Worm (Caenorhabditis elegans) whole organism, L2 larva: ENCODE data around the gene elp-1.
A peak's percentile ranks its signal among the peaks of the same experiment; 100 is the strongest.

Experiments
- C34F6.9 ChIP-seq: fragments of 150-350 bp; optimal IDR thresholded peaks from 2 replicates; lab custom pipeline; 2014; ENCODE audit warnings: missing biosample characterization, missing genetic modification characterization
- F13H6.1 ChIP-seq: sonication (generic microtip); optimal IDR thresholded peaks from 2 replicates; lab custom pipeline; 2016; ENCODE audit warnings: missing genetic modification characterization, missing compliant biosample characterization
- Y55F3AM.14 ChIP-seq: fragments of 200-800 bp; sonication (Bioruptor generic); optimal IDR thresholded peaks from 2 replicates; lab custom pipeline; 2018; ENCODE audit warnings: mild to moderate bottlenecking, missing genetic modification characterization, missing compliant biosample characterization
- ama-1 ChIP-seq: fragments of 150-350 bp; optimal IDR thresholded peaks from 2 replicates; lab custom pipeline; 2018; ENCODE audit warnings: inconsistent platforms
- blmp-1 ChIP-seq: sonication (generic microtip); optimal IDR thresholded peaks from 2 replicates; lab custom pipeline; 2017; ENCODE audit warnings: missing genetic modification characterization, mild to moderate bottlenecking, missing compliant biosample characterization, antibody characterized with exemption, moderate library complexity; ENCODE audit not compliant: insufficient read depth
- ceh-16 ChIP-seq: fragments of 150-350 bp; optimal IDR thresholded peaks from 2 replicates; lab custom pipeline; 2014; ENCODE audit warnings: missing biosample characterization, missing genetic modification characterization
- ceh-82 ChIP-seq: fragments of 150-350 bp; optimal IDR thresholded peaks from 2 replicates; lab custom pipeline; 2014; ENCODE audit warnings: missing biosample characterization, missing genetic modification characterization
- crh-2 ChIP-seq: sonication (generic microtip); optimal IDR thresholded peaks from 2 replicates; lab custom pipeline; 2017; ENCODE audit warnings: missing biosample characterization, missing genetic modification characterization
- dmd-4 ChIP-seq: sonication (generic microtip); optimal IDR thresholded peaks from 2 replicates; lab custom pipeline; 2017; ENCODE audit warnings: missing biosample characterization, missing genetic modification characterization
- elt-1 ChIP-seq: fragments of 150-350 bp; optimal IDR thresholded peaks from 2 replicates; lab custom pipeline; 2014; ENCODE audit warnings: missing biosample characterization, missing genetic modification characterization
- fos-1 ChIP-seq: fragments of 150-350 bp; optimal IDR thresholded peaks from 2 replicates; lab custom pipeline; 2014; ENCODE audit warnings: missing biosample characterization, missing genetic modification characterization
- gmeb-1 ChIP-seq: fragments of 150-350 bp; optimal IDR thresholded peaks from 2 replicates; lab custom pipeline; 2014; ENCODE audit warnings: missing biosample characterization, missing genetic modification characterization
- lin-39 ChIP-seq: fragments of 150-350 bp; optimal IDR thresholded peaks from 2 replicates; lab custom pipeline; 2014; ENCODE audit warnings: missing biosample characterization, missing genetic modification reagents, missing genetic modification characterization
- lsy-2 ChIP-seq, 2 experiments: fragments of 150-350 bp in 1 of 2; sonication (generic microtip) in 1 of 2; optimal IDR thresholded peaks; 2 replicates each; lab custom pipeline; 2014 to 2017; ENCODE audit warnings: missing biosample characterization in 2 of 2, missing genetic modification characterization in 2 of 2
- mab-5 ChIP-seq: fragments of 150-350 bp; optimal IDR thresholded peaks from 2 replicates; lab custom pipeline; 2014; ENCODE audit warnings: missing biosample characterization, missing genetic modification characterization
- mbf-1 ChIP-seq: sonication (generic microtip); optimal IDR thresholded peaks from 2 replicates; lab custom pipeline; 2017; ENCODE audit warnings: missing biosample characterization, missing genetic modification characterization
- mdl-1 ChIP-seq, 2 experiments: fragments of 150-350 bp in 1 of 2; sonication (generic microtip) in 1 of 2; optimal IDR thresholded peaks; 2 replicates each; lab custom pipeline; 2017; ENCODE audit warnings: missing biosample characterization in 2 of 2, missing genetic modification characterization in 2 of 2
- nhr-10 ChIP-seq: sonication (generic microtip); optimal IDR thresholded peaks from 2 replicates; lab custom pipeline; 2017; ENCODE audit warnings: missing biosample characterization, missing genetic modification characterization
- nhr-11 ChIP-seq: fragments of 150-350 bp; optimal IDR thresholded peaks from 2 replicates; lab custom pipeline; 2014; ENCODE audit warnings: missing biosample characterization, missing genetic modification characterization
- nhr-21 ChIP-seq: fragments of 150-350 bp; optimal IDR thresholded peaks from 2 replicates; lab custom pipeline; 2014; ENCODE audit warnings: missing biosample characterization, missing genetic modification characterization
- nhr-23 ChIP-seq: fragments of 150-350 bp; optimal IDR thresholded peaks from 2 replicates; lab custom pipeline; 2014; ENCODE audit warnings: missing biosample characterization, missing genetic modification reagents, missing genetic modification characterization
- nhr-237 ChIP-seq: fragments of 150-350 bp; optimal IDR thresholded peaks from 2 replicates; lab custom pipeline; 2014; ENCODE audit warnings: missing biosample characterization, missing genetic modification characterization
- nhr-25 ChIP-seq: fragments of 150-350 bp; sonication (generic microtip); optimal IDR thresholded peaks from 3 replicates; lab custom pipeline; 2014; ENCODE audit warnings: missing biosample characterization, missing genetic modification characterization
- nhr-6 ChIP-seq: fragments of 150-350 bp; optimal IDR thresholded peaks from 2 replicates; lab custom pipeline; 2014; ENCODE audit warnings: missing biosample characterization, missing genetic modification characterization
- nhr-77 ChIP-seq: fragments of 150-350 bp; optimal IDR thresholded peaks from 2 replicates; lab custom pipeline; 2014; ENCODE audit warnings: missing biosample characterization, missing genetic modification characterization
- peb-1 ChIP-seq: fragments of 150-350 bp; optimal IDR thresholded peaks from 2 replicates; lab custom pipeline; 2014; ENCODE audit warnings: missing biosample characterization, missing genetic modification characterization
- sem-4 ChIP-seq: fragments of 150-350 bp; optimal IDR thresholded peaks from 2 replicates; lab custom pipeline; 2014; ENCODE audit warnings: missing biosample characterization, missing genetic modification reagents, missing genetic modification characterization
- skn-1 ChIP-seq: sonication (generic microtip); optimal IDR thresholded peaks from 2 replicates; lab custom pipeline; 2017; ENCODE audit warnings: missing biosample characterization, missing genetic modification characterization
- sma-3 ChIP-seq: sonication (generic microtip); optimal IDR thresholded peaks from 2 replicates; lab custom pipeline; 2016; ENCODE audit warnings: missing genetic modification reagents, missing genetic modification characterization, missing compliant biosample characterization
- snpc-4 ChIP-seq: fragments of 150-350 bp; optimal IDR thresholded peaks from 2 replicates; lab custom pipeline; 2014; ENCODE audit warnings: missing biosample characterization, missing genetic modification characterization
- unc-39 ChIP-seq: fragments of 150-350 bp; optimal IDR thresholded peaks from 2 replicates; lab custom pipeline; 2014; ENCODE audit warnings: missing biosample characterization, missing genetic modification characterization
- unc-55 ChIP-seq: fragments of 150-350 bp; sonication (generic microtip); optimal IDR thresholded peaks from 3 replicates; lab custom pipeline; 2014; ENCODE audit warnings: missing biosample characterization, missing genetic modification reagents, missing genetic modification characterization
- unc-62 ChIP-seq: fragments of 150-350 bp; optimal IDR thresholded peaks from 2 replicates; lab custom pipeline; 2014; ENCODE audit warnings: missing biosample characterization, missing genetic modification reagents, missing genetic modification characterization
- ztf-1 ChIP-seq: fragments of 200-800 bp; sonication (Bioruptor generic); conservative IDR thresholded peaks from 2 replicates; pipeline ENCODE4 v1.3.6; 2022; ENCODE audit warnings: missing genetic modification characterization, missing compliant biosample characterization
- ztf-11 ChIP-seq: sonication (generic microtip); optimal IDR thresholded peaks from 2 replicates; lab custom pipeline; 2017; ENCODE audit warnings: missing biosample characterization, missing genetic modification characterization
- ztf-4 ChIP-seq: fragments of 150-350 bp; optimal IDR thresholded peaks from 2 replicates; lab custom pipeline; 2014; ENCODE audit warnings: missing biosample characterization, missing genetic modification characterization

The elp-1 gene

ce11 chrV:20770061-20770460 lies at the start of gene elp-1:
Gene elp-1, minus strand, starts transcription at chrV:20770161.
- TF ChIP-seq ceh-16 (tag; lab: Kevin White, UChicago) (no peak), crh-2 (tag; lab: Kevin White, UChicago) (no peak), fos-1 (tag; lab: Kevin White, UChicago) (no peak), sem-4 (tag; lab: Kevin White, UChicago) (no peak), ceh-82 (tag; lab: Kevin White, UChicago) (no peak), nhr-10 (no peak)

ce11 chrV:20815842-20816241 lies 45.9 kb upstream of the elp-1 start, which contains the start of gene sshk-1:
Gene sshk-1, plus strand, starts transcription at chrV:20816142.
- no peak for TF ChIP-seq unc-62 (GFP tag; lab: Kevin White, UChicago)
- no peak for TF ChIP-seq peb-1 (tag; lab: Kevin White, UChicago)
- no peak for TF ChIP-seq nhr-77
- no peak for TF ChIP-seq mdl-1 (tag; optimal IDR thresholded peaks at IDR 0.05; lab: Kevin White, UChicago)
- no peak for TF ChIP-seq ama-1
- no peak for TF ChIP-seq gmeb-1 (tag; lab: Kevin White, UChicago)
- no peak for TF ChIP-seq nhr-25
- no peak for TF ChIP-seq mab-5
- no peak for TF ChIP-seq ztf-11 (tag; lab: Kevin White, UChicago)
- no peak for TF ChIP-seq F13H6.1 (tag; lab: Kevin White, UChicago)
- no peak for TF ChIP-seq Y55F3AM.14
- no peak for TF ChIP-seq nhr-10

ce11 chrV:20814424-20814823 lies 44.5 kb upstream of the elp-1 start, which contains the start of gene Y44A6D.7:
Gene Y44A6D.7, plus strand, starts transcription at chrV:20814724.
- TF ChIP-seq unc-39 (tag; lab: Kevin White, UChicago) (no peak), C34F6.9 (tag; lab: Kevin White, UChicago) (no peak), ztf-1 (GFP tag; lab: Robert Waterston, UW) (no peak), unc-55 (peak; percentile 39)

DNA sequence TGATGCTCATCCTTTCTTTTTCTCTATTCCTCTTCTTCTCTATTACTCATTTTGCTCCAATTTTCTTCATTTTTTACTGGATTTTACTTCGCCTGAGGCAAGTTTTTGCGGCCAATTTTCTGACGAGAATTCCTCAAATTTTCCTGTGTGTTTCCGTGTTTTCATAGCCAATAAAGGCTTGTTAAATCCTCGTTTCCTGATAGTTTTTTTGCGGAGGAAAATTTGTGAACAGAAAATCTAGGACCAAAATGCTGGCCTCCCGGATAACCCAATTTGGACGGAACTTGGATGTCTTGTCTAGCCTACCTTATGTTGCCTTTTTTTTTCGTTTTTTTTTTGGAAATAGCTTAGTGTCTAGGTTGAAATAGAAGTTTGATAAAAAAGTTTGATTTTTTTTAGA lies 43.7 kb upstream of the elp-1 start:
- TF ChIP-seq unc-39 (tag; lab: Kevin White, UChicago) = no peak
- no peak for TF ChIP-seq snpc-4
- TF ChIP-seq elt-1 (tag; lab: Kevin White, UChicago) = no peak
- TF ChIP-seq ztf-4 = no peak
- TF ChIP-seq nhr-6 (tag; lab: Kevin White, UChicago) = no peak
- no peak for TF ChIP-seq sma-3 (GFP tag; lab: Kevin White, UChicago)
- no peak for TF ChIP-seq lsy-2 (tag; optimal IDR thresholded peaks at IDR 0.05; lab: Kevin White, UChicago)
- no peak for TF ChIP-seq sem-4 (tag; lab: Kevin White, UChicago)
- no peak for TF ChIP-seq unc-62 (GFP tag; lab: Kevin White, UChicago)
- no peak for TF ChIP-seq mbf-1 (tag; lab: Kevin White, UChicago)
- no peak for TF ChIP-seq nhr-21
- no peak for TF ChIP-seq nhr-23 (tag; lab: Kevin White, UChicago)
- TF ChIP-seq F13H6.1 (tag; lab: Kevin White, UChicago) = no peak
- no peak for TF ChIP-seq fos-1 (tag; lab: Kevin White, UChicago)
- TF ChIP-seq ztf-11 (tag; lab: Kevin White, UChicago) = no peak
- TF ChIP-seq lin-39 (tag; lab: Kevin White, UChicago) = no peak
- TF ChIP-seq skn-1 = no peak

ce11 chrV:20807038-20807437 lies 37.1 kb upstream of the elp-1 start, which contains the start of gene Y44A6D.6:
Gene Y44A6D.6, plus strand, starts transcription at chrV:20807338.
- TF ChIP-seq mab-5 (no peak), dmd-4 (tag; lab: Kevin White, UChicago) (no peak), nhr-11 (tag; lab: Kevin White, UChicago) (no peak), fos-1 (tag; lab: Kevin White, UChicago) (no peak), nhr-237 (tag; lab: Kevin White, UChicago) (no peak), F13H6.1 (tag; lab: Kevin White, UChicago) (no peak), blmp-1 (tag; lab: Kevin White, UChicago) (no peak), nhr-6 (tag; lab: Kevin White, UChicago) (no peak)
- TF ChIP-seq, all 48 proteins: peak for 0
